Fruit fly (Drosophila melanogaster) whole organism, embryonic: ENCODE results near the gene CG31327.

Experiments
- Aef1 ChIP-seq: fragments of 200-800 bp; sonication (Bioruptor generic); IDR thresholded peaks from 3 replicates; pipeline ENCODE4 v1.3.6; 2022; ENCODE audit warnings: missing biosample characterization, missing genetic modification characterization
- Atf3 ChIP-seq: fragments of 200-800 bp; sonication (Bioruptor generic); optimal IDR thresholded peaks from 3 replicates; lab custom pipeline; 2016; ENCODE audit warnings: missing biosample characterization, missing genetic modification characterization
- Blimp-1 ChIP-seq: fragments of 200-800 bp; sonication (Bioruptor generic); optimal IDR thresholded peaks from 3 replicates; lab custom pipeline; 2018; ENCODE audit warnings: missing biosample characterization, missing genetic modification characterization, mild to moderate bottlenecking, moderate library complexity, missing genetic modification reagents
- Bteb2 ChIP-seq: fragments of 200-800 bp; sonication (Bioruptor generic); optimal IDR thresholded peaks from 2 replicates; lab custom pipeline; 2016; ENCODE audit warnings: missing biosample characterization, missing genetic modification characterization
- CG10147 ChIP-seq: fragments of 200-800 bp; sonication (Bioruptor generic); optimal IDR thresholded peaks from 2 replicates; lab custom pipeline; 2019; ENCODE audit warnings: missing biosample characterization, mild to moderate bottlenecking, missing genetic modification characterization, moderate library complexity
- CG10565 ChIP-seq: fragments of 200-800 bp; sonication (Bioruptor generic); optimal IDR thresholded peaks from 3 replicates; lab custom pipeline; 2016; ENCODE audit warnings: missing biosample characterization, mild to moderate bottlenecking, missing genetic modification characterization
- CG10959 ChIP-seq: fragments of 200-800 bp; sonication (Bioruptor generic); IDR thresholded peaks from 2 replicates; pipeline ENCODE4 v1.3.6; 2022; ENCODE audit warnings: missing biosample characterization, missing genetic modification characterization
- CG11085 ChIP-seq: fragments of 200-800 bp; sonication (Bioruptor generic); IDR thresholded peaks from 2 replicates; pipeline ENCODE4 v1.3.6; 2022; ENCODE audit warnings: missing biosample characterization, missing genetic modification characterization
- CG13624 ChIP-seq: fragments of 200-800 bp; sonication (Bioruptor generic); optimal IDR thresholded peaks from 2 replicates; lab custom pipeline; 2016; ENCODE audit warnings: missing biosample characterization, missing genetic modification characterization
- CG14965 ChIP-seq: fragments of 200-800 bp; sonication (Bioruptor generic); optimal IDR thresholded peaks from 2 replicates; lab custom pipeline; 2016; ENCODE audit warnings: missing biosample characterization, missing genetic modification characterization, borderline replicate concordance
- CG15073 ChIP-seq: fragments of 200-800 bp; sonication (Bioruptor generic); optimal IDR thresholded peaks from 2 replicates; lab custom pipeline; 2016; ENCODE audit warnings: missing biosample characterization, missing genetic modification characterization
- CG15479 ChIP-seq: fragments of 200-800 bp; sonication (Bioruptor generic); optimal IDR thresholded peaks from 3 replicates; lab custom pipeline; 2019; ENCODE audit warnings: missing biosample characterization, mild to moderate bottlenecking, missing genetic modification characterization, moderate library complexity
- CG18764 ChIP-seq: fragments of 200-800 bp; sonication (Bioruptor generic); optimal IDR thresholded peaks from 3 replicates; lab custom pipeline; 2016; ENCODE audit warnings: missing biosample characterization, missing genetic modification characterization
- CG2129 ChIP-seq: fragments of 200-800 bp; sonication (Bioruptor generic); IDR thresholded peaks from 2 replicates; pipeline ENCODE4 v1.3.6; 2022; ENCODE audit warnings: missing biosample characterization, missing genetic modification characterization; ENCODE audit not compliant: partially characterized antibody
- CG3281 ChIP-seq: fragments of 200-800 bp; sonication (Bioruptor generic); optimal IDR thresholded peaks from 3 replicates; lab custom pipeline; 2017; ENCODE audit warnings: missing biosample characterization, mild to moderate bottlenecking, missing genetic modification characterization
- CG34376 ChIP-seq: fragments of 200-800 bp; sonication (Bioruptor generic); optimal IDR thresholded peaks from 2 replicates; lab custom pipeline; 2018; ENCODE audit warnings: missing biosample characterization, mild to moderate bottlenecking, missing genetic modification characterization
- CG7745 ChIP-seq: fragments of 200-800 bp; sonication (Bioruptor generic); optimal IDR thresholded peaks from 2 replicates; lab custom pipeline; 2018; ENCODE audit warnings: missing biosample characterization, mild to moderate bottlenecking, missing genetic modification characterization, moderate library complexity
- CG8281 ChIP-seq: fragments of 200-800 bp; sonication (Bioruptor generic); optimal IDR thresholded peaks from 2 replicates; lab custom pipeline; 2018; ENCODE audit warnings: missing biosample characterization, mild to moderate bottlenecking, missing genetic modification characterization, moderate library complexity
- CG9797 ChIP-seq: fragments of 200-800 bp; sonication (Bioruptor generic); optimal IDR thresholded peaks from 3 replicates; lab custom pipeline; 2018; ENCODE audit warnings: missing biosample characterization, mild to moderate bottlenecking, missing genetic modification characterization
- D19B ChIP-seq: fragments of 200-800 bp; sonication (Bioruptor generic); optimal IDR thresholded peaks from 2 replicates; lab custom pipeline; 2017; ENCODE audit warnings: missing biosample characterization, mild to moderate bottlenecking, missing genetic modification characterization
- Dfd ChIP-seq, 2 experiments: fragments of >200 bp; optimal IDR thresholded peaks; 2 replicates each; lab custom pipeline; 2017; ENCODE audit warnings: missing biosample characterization in 2 of 2, missing genetic modification characterization in 2 of 2
- Hr3 ChIP-seq: fragments of 200-800 bp; sonication (Bioruptor generic); optimal IDR thresholded peaks from 3 replicates; lab custom pipeline; 2016; ENCODE audit warnings: missing biosample characterization, missing genetic modification characterization
- NK7.1 ChIP-seq: fragments of 200-800 bp; sonication (Bioruptor generic); optimal IDR thresholded peaks from 3 replicates; lab custom pipeline; 2016; ENCODE audit warnings: missing biosample characterization, missing genetic modification characterization
- PHDP ChIP-seq: fragments of 200-800 bp; sonication (Bioruptor generic); optimal IDR thresholded peaks from 3 replicates; lab custom pipeline; 2018; ENCODE audit warnings: missing biosample characterization, mild to moderate bottlenecking, missing genetic modification characterization, moderate library complexity
- Rfx ChIP-seq: fragments of 200-800 bp; sonication (Bioruptor generic); IDR thresholded peaks from 2 replicates; pipeline ENCODE4 v1.3.6; 2022; ENCODE audit warnings: missing biosample characterization, missing genetic modification characterization
- Vsx1 ChIP-seq: fragments of 200-800 bp; sonication (Bioruptor generic); optimal IDR thresholded peaks from 2 replicates; lab custom pipeline; 2017; ENCODE audit warnings: missing biosample characterization, mild to moderate bottlenecking, missing genetic modification characterization, missing genetic modification reagents
- Xbp1 ChIP-seq: fragments of 200-800 bp; sonication (Bioruptor generic); optimal IDR thresholded peaks from 3 replicates; lab custom pipeline; 2016; ENCODE audit warnings: missing biosample characterization, mild to moderate bottlenecking, missing genetic modification characterization
- caup ChIP-seq: fragments of 200-800 bp; sonication (Bioruptor generic); optimal IDR thresholded peaks from 3 replicates; lab custom pipeline; 2017; ENCODE audit warnings: missing biosample characterization, mild to moderate bottlenecking, missing genetic modification characterization, moderate library complexity; ENCODE audit not compliant: severe bottlenecking
- crc ChIP-seq: fragments of 200-800 bp; sonication (Bioruptor generic); optimal IDR thresholded peaks from 2 replicates; lab custom pipeline; 2016; ENCODE audit warnings: missing biosample characterization, missing genetic modification characterization
- emc ChIP-seq: fragments of 200-800 bp; sonication (Bioruptor generic); optimal IDR thresholded peaks from 2 replicates; lab custom pipeline; 2016; ENCODE audit warnings: missing biosample characterization, missing genetic modification characterization
- fru ChIP-seq: fragments of >200 bp; optimal IDR thresholded peaks from 2 replicates; lab custom pipeline; 2017
- grn ChIP-seq: fragments of 200-800 bp; sonication (Bioruptor generic); optimal IDR thresholded peaks from 3 replicates; lab custom pipeline; 2017; ENCODE audit warnings: missing biosample characterization, missing genetic modification characterization
- hb ChIP-seq: fragments of 200-800 bp; sonication (Bioruptor generic); IDR thresholded peaks from 3 replicates; pipeline ENCODE4 v1.3.6; 2022; ENCODE audit warnings: missing biosample characterization, missing genetic modification characterization; ENCODE audit not compliant: partially characterized antibody
- kah ChIP-seq: fragments of 200-800 bp; sonication (Bioruptor generic); optimal IDR thresholded peaks from 2 replicates; lab custom pipeline; 2018; ENCODE audit warnings: missing biosample characterization, mild to moderate bottlenecking, missing genetic modification characterization
- kni ChIP-seq: fragments of 200-800 bp; sonication (Bioruptor generic); optimal IDR thresholded peaks from 3 replicates; lab custom pipeline; 2017; ENCODE audit warnings: mild to moderate bottlenecking, missing biosample characterization, missing genetic modification reagents, missing genetic modification characterization
- lbe ChIP-seq: fragments of 200-800 bp; sonication (Bioruptor generic); optimal IDR thresholded peaks from 2 replicates; lab custom pipeline; 2016; ENCODE audit warnings: missing biosample characterization, mild to moderate bottlenecking, missing genetic modification characterization
- mam ChIP-seq: fragments of 200-800 bp; sonication (Bioruptor generic); optimal IDR thresholded peaks from 3 replicates; lab custom pipeline; 2016; ENCODE audit warnings: missing biosample characterization, missing genetic modification characterization
- nmo ChIP-seq: fragments of 200-800 bp; sonication (Bioruptor generic); optimal IDR thresholded peaks from 2 replicates; lab custom pipeline; 2018; ENCODE audit warnings: missing biosample characterization, mild to moderate bottlenecking, missing genetic modification characterization, moderate library complexity
- peb ChIP-seq: fragments of 200-800 bp; sonication (Bioruptor generic); IDR thresholded peaks from 2 replicates; pipeline ENCODE4 v1.3.6; 2022; ENCODE audit warnings: missing biosample characterization, missing genetic modification characterization
- repo ChIP-seq: fragments of 200-800 bp; sonication (Bioruptor generic); optimal IDR thresholded peaks from 2 replicates; lab custom pipeline; 2016; ENCODE audit warnings: missing biosample characterization, missing genetic modification characterization

Gene CG31327

DNA sequence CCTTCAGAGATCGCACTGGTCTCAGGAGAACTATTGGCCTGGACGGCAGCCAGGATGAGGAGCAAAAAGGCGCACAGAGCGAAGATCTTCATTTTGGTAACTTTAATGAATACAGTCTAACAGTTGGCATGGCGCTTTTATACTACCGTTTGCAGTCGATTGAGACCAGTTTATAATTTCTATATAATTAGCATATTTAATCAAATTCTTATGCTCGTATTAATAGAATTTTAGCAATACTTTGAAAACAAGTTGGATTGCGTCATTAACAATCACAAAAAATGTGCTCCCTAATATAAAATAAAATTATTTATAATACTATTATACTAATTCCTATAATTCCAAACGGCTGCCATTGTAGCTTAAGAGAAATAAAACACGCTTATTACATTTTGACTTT is 5.7 kb downstream of the CG31327 start, which contains the start of gene CG44215 (continued):
- TF ChIP-seq Hr3 (GFP tag; lab: Kevin White, UChicago) (no peak), emc (GFP tag; lab: Kevin White, UChicago) (no peak), mam (GFP tag; lab: Kevin White, UChicago) (no peak), Rfx (GFP tag; lab: Robert Waterston, UW) (no peak), CG34376 (GFP tag; lab: Kevin White, UChicago) (no peak)

DNA sequence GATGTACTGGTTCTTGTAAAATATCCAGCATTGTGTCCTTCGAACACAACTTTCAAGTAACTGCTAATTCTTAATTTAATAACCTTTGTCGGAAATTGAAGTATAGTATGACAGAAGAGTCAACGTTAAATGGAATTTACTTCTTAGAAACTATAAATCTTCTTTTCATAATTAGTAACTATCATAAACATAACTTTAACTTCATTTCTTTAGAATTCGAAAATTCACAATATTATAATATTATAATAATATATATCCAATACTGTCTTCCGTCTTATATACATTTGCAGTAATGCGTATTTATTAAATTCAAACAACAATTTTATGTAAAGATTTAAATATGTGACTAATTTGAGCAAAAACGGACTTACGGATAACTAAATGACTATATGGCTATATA is 6.3 kb downstream of the CG31327 start, which contains the start of gene Recs1:
TSS of gene Recs1 (minus strand) at position 101 of the 400 bp plus-strand sequence.
- TF ChIP-seq CG8281 (tag; lab: Kevin White, UChicago): no peak
- no peak for TF ChIP-seq crc
- TF ChIP-seq Dfd (GFP tag; optimal IDR thresholded peaks at IDR 0.05; lab: Kevin White, UChicago): no peak
- no peak for TF ChIP-seq CG14965 (GFP tag; lab: Kevin White, UChicago)
- TF ChIP-seq Vsx1 (GFP tag; lab: Kevin White, UChicago): no peak
- no peak for TF ChIP-seq Blimp-1 (GFP tag; lab: Kevin White, UChicago)
- no peak for TF ChIP-seq lbe
- no peak for TF ChIP-seq CG18764 (GFP tag; lab: Kevin White, UChicago)
- no peak for TF ChIP-seq CG7745 (tag; lab: Kevin White, UChicago)
- TF ChIP-seq kah: no peak
- no peak for TF ChIP-seq grn (GFP tag; lab: Kevin White, UChicago)
- TF ChIP-seq hb (GFP tag; lab: Robert Waterston, UW): no peak
- no peak for TF ChIP-seq Xbp1 (GFP tag; lab: Kevin White, UChicago)
- TF ChIP-seq CG11085 (GFP tag; lab: Robert Waterston, UW): no peak
- no peak for TF ChIP-seq PHDP
- TF ChIP-seq NK7.1: no peak
- no peak for TF ChIP-seq kni (GFP tag; lab: Kevin White, UChicago)
- TF ChIP-seq CG10959 (GFP tag; lab: Robert Waterston, UW): no peak

DNA sequence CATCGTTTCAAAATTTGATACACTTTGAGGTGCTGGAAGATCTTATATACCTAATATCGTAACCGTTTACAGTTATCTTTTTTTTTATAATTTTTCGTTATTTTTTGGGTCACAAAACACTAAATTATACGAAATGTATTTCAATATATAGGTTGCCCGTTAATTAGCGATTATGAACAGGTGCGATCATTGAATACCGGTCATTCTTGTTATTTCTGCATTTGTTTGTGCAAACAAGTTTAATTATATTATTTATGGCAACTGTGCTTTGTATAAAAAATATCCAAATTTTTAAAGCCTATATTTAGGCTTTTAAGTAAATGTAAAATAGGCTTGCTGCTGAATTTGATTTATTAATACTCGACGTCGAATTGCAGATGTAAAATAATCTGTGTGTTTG is 7.5 kb downstream of the CG31327 start, which contains the start of gene CG42500:
TSS of gene CG42500 (minus strand) at position 101 of the 400 bp plus-strand sequence.
- TF ChIP-seq peb (GFP tag; lab: Robert Waterston, UW): no peak
- TF ChIP-seq D19B (GFP tag; lab: Kevin White, UChicago): no peak
- no peak for TF ChIP-seq CG13624 (GFP tag; lab: Kevin White, UChicago)
- TF ChIP-seq CG15073: no peak
- no peak for TF ChIP-seq Bteb2 (GFP tag; lab: Kevin White, UChicago)
- TF ChIP-seq Aef1 (GFP tag; lab: Robert Waterston, UW): no peak
- no peak for TF ChIP-seq Atf3 (GFP tag; lab: Kevin White, UChicago)
- TF ChIP-seq CG2129 (GFP tag; lab: Robert Waterston, UW): no peak
- no peak for TF ChIP-seq fru (lab: Kevin White, UChicago)
- no peak for TF ChIP-seq CG3281 (GFP tag; lab: Kevin White, UChicago)
- TF ChIP-seq CG9797 (GFP tag; lab: Kevin White, UChicago): no peak
- TF ChIP-seq CG10565 (GFP tag; lab: Kevin White, UChicago): no peak
- TF ChIP-seq CG10147: no peak
- TF ChIP-seq caup (GFP tag; lab: Kevin White, UChicago): no peak
- TF ChIP-seq CG15479 (GFP tag; lab: Kevin White, UChicago): no peak
- TF ChIP-seq repo (GFP tag; lab: Kevin White, UChicago): no peak
- TF ChIP-seq nmo (GFP tag; lab: Kevin White, UChicago): no peak
